Worm (Caenorhabditis elegans): ENCODE results near the gene lap-1.

Gene lap-1

DNA sequence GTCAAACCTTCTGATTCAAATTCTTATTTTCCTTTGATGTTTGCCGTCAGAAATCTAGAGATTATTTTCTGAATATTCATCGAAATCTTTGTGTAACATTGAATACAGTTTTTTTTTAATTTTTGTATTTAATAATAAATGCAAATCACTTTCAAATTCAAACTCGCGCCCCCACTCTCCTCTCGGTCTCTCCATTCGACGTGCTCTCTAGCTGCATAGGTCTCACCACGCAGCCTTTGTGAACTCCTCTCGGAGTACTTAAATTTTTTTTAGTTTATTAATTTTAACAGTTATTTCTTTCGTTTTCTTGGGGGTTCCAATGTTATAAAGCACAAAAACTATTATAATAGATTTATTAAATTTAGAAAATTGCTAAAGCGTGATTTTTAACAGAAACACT, 31.5 kb downstream of the lap-1 start:
- TF ChIP-seq lin-15B (tag; optimal IDR thresholded peaks at IDR 0.05) = no peak
- no peak for TF ChIP-seq ceh-28 (tag; optimal IDR thresholded peaks at IDR 0.05)
- peak; percentile 37 for TF ChIP-seq dpl-1 (GFP tag; optimal IDR thresholded peaks at IDR 0.05)
- TF ChIP-seq mxl-2 (GFP tag; conservative IDR thresholded peaks at IDR 0.05) = no peak
- TF ChIP-seq arid-1 (GFP tag; conservative IDR thresholded peaks at IDR 0.05) = no peak
- no peak for TF ChIP-seq dmd-8 (GFP tag; IDR thresholded peaks at IDR 0.05)
- no peak for TF ChIP-seq rbr-2 (tag; optimal IDR thresholded peaks at IDR 0.05)
- TF ChIP-seq D1046.2 (GFP tag; IDR thresholded peaks at IDR 0.05) = no peak
- TF ChIP-seq aha-1 (tag) = no peak
- TF ChIP-seq F37D6.2 (tag; optimal IDR thresholded peaks at IDR 0.05) = no peak
- TF ChIP-seq ceh-62 (tag; optimal IDR thresholded peaks at IDR 0.05) = no peak
- peak; percentile 24 for TF ChIP-seq mes-2 (tag; optimal IDR thresholded peaks at IDR 0.05; ENCODE audit: poor library complexity, severe bottlenecking)
- no peak for TF ChIP-seq snpc-1.2 (GFP tag; IDR thresholded peaks at IDR 0.05)
- no peak for TF ChIP-seq daf-19 (GFP tag; conservative IDR thresholded peaks at IDR 0.05)
- TF ChIP-seq egl-27 (tag; optimal IDR thresholded peaks at IDR 0.05) = no peak

DNA sequence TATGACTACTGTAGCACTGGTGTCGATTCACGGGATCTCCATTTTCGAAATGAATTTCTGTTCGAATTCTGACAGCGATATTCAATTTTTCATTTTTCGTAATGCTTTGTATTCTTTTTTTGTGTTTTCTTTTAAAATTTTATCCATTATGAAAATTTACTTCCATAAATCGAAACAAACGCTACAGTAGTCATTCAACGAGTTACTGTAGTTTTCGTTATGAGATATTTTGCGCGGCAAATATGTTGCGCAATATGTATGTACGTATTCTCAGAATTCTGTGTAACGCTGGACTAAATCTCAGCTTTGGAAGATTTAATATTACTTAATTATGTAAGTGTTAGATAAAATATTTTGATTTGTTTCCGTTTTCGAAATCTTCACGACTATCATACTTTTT, 32.6 kb downstream of the lap-1 start:
- TF ChIP-seq attf-4 (tag; optimal IDR thresholded peaks at IDR 0.05) (no peak), zag-1 (tag; optimal IDR thresholded peaks at IDR 0.05) (no peak), ceh-32 (tag; optimal IDR thresholded peaks at IDR 0.05; ENCODE audit: poor library complexity) (no peak), saeg-2 (GFP tag; IDR thresholded peaks at IDR 0.05) (no peak), ceh-82 (tag; optimal IDR thresholded peaks at IDR 0.05) (no peak), ZK546.5 (tag; optimal IDR thresholded peaks at IDR 0.05) (no peak), F49E8.2 (tag; optimal IDR thresholded peaks at IDR 0.05; ENCODE audit: borderline replicate concordance) (no peak), gei-8 (GFP tag; optimal IDR thresholded peaks at IDR 0.05) (no peak), aha-1 (tag) (no peak), hlh-30 (tag; optimal IDR thresholded peaks at IDR 0.05; ENCODE audit: insufficient read depth) (no peak), nhr-111 (GFP tag; optimal IDR thresholded peaks at IDR 0.05) (no peak), lsy-2 (tag; optimal IDR thresholded peaks at IDR 0.05) (no peak)

DNA sequence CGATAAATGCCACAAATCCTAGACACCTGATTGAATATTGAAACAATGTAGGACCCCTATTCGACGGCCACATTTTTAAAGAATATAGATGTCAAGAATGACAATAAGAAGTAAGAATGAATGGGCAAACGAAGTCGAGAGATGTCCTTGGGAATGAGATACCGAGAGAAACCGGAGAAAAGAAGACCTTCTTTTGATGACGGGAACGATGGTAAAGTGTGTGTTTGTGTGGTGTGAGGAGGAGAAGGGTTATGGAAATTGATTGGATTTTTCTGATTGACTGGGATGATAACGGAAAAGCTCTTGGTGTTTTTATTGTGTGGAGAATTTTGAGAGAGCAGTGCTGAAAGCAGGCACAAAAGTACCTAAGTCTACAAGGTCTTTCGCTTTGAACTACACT, 33.1 kb downstream of the lap-1 start, which contains the start of gene R05D3.9:
TSS of gene R05D3.9 (minus strand) at position 101 of the 400 bp plus-strand sequence.
- TF ChIP-seq php-3 (GFP tag; IDR thresholded peaks at IDR 0.05) = no peak
- TF ChIP-seq ZK337.2 (GFP tag; IDR thresholded peaks at IDR 0.05) = no peak
- no peak for TF ChIP-seq aly-2 (tag; optimal IDR thresholded peaks at IDR 0.05)
- no peak for TF ChIP-seq T26A8.4 (GFP tag; IDR thresholded peaks at IDR 0.05)
- TF ChIP-seq daf-12 (tag; optimal IDR thresholded peaks at IDR 0.05) = no peak
- TF ChIP-seq Y48G9A.11 (GFP tag; IDR thresholded peaks at IDR 0.05) = no peak
- no peak for TF ChIP-seq nhr-6 (tag; optimal IDR thresholded peaks at IDR 0.05)
- TF ChIP-seq nhr-76 (tag; optimal IDR thresholded peaks at IDR 0.05) = no peak

DNA sequence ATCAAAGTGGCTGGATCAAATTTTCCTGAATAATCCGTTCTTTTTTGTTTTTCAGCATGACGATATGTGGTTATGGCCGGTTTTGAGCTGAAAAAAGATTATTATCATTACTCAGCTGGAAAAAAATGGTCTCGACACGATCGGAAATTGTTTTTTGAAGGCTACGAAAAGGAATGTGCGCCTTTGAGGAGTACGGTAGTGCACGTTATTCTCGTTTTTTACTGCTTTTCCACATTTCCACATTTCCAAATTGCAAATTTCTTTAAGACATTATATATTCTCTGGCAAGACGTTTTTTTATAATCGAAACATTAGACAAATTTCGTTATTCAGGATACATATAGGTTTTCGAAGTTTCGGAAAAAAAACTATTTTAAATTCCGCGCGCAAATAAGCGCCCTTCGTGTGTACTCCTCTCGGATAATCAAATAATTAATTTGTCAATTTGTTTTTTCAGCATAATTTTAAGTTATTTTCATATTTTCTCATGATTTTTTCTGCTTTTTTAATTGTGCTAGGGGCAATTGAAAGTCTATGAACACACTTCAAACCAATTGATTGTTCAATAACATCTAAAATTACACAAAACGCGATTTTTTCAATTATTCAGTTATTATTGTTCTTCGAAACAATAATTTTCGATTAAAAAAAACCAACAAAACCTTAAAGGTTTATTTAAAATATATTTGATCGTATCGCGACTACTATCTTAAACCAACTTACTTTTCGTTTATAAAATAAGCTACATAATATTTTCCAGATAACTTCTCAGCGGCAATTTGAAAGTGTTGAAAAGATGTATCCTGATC, 38.3 kb downstream of the lap-1 start, which contains the start of gene R05D3.3:
TSS of gene R05D3.3 (plus strand) at position 759 of the 809 bp plus-strand sequence.
- TF ChIP-seq sdz-12 (GFP tag; optimal IDR thresholded peaks at IDR 0.05) = no peak
- peak; percentile 25 for TF ChIP-seq dpl-1 (GFP tag; optimal IDR thresholded peaks at IDR 0.05)
- no peak for TF ChIP-seq nhr-28 (tag; optimal IDR thresholded peaks at IDR 0.05)
- TF ChIP-seq nhr-42 (GFP tag; IDR thresholded peaks at IDR 0.05) = no peak
- TF ChIP-seq ceh-20 (GFP tag; IDR thresholded peaks at IDR 0.05) = no peak
- no peak for TF ChIP-seq snpc-4 (tag; optimal IDR thresholded peaks at IDR 0.05)
- TF ChIP-seq nhr-48 (tag; optimal IDR thresholded peaks at IDR 0.05) = no peak
- TF ChIP-seq zip-2 (tag; optimal IDR thresholded peaks at IDR 0.05) = no peak
- no peak for TF ChIP-seq lin-39 (tag; optimal IDR thresholded peaks at IDR 0.05)
- no peak for TF ChIP-seq tag-97 (GFP tag; IDR thresholded peaks at IDR 0.05)
- TF ChIP-seq aha-1 (tag) = peak; percentile 83
